Worm (Caenorhabditis elegans) whole organism, late embryonic: Measurements from ENCODE around the gene Y61B8A.6.

Experiments used
- C38D4.7 ChIP-seq: fragments of 200-800 bp; sonication (Bioruptor generic); optimal IDR thresholded peaks from 2 replicates; lab custom pipeline; 2018; ENCODE audit warnings: mild to moderate bottlenecking, missing genetic modification characterization, moderate library complexity, missing compliant biosample characterization
- T23F11.4 ChIP-seq: fragments of 200-800 bp; sonication (Bioruptor generic); optimal IDR thresholded peaks from 2 replicates; lab custom pipeline; 2018; ENCODE audit warnings: mild to moderate bottlenecking, missing genetic modification characterization, missing compliant biosample characterization
- Y22D7AL.16 ChIP-seq: sonication (generic microtip); optimal IDR thresholded peaks from 2 replicates; lab custom pipeline; 2016; ENCODE audit warnings: missing genetic modification characterization, missing compliant biosample characterization
- ahr-1 ChIP-seq: sonication (generic microtip); optimal IDR thresholded peaks from 2 replicates; lab custom pipeline; 2016; ENCODE audit warnings: missing genetic modification characterization, missing compliant biosample characterization
- ama-1 ChIP-seq: fragments of 150-350 bp; optimal IDR thresholded peaks from 2 replicates; lab custom pipeline; 2014
- ceh-2 ChIP-seq: sonication (generic microtip); optimal IDR thresholded peaks from 2 replicates; lab custom pipeline; 2016; ENCODE audit warnings: missing genotype, missing genetic modification characterization, missing compliant biosample characterization
- ceh-22 ChIP-seq: sonication (generic microtip); optimal IDR thresholded peaks from 2 replicates; lab custom pipeline; 2017; ENCODE audit warnings: missing biosample characterization, missing genetic modification characterization
- ceh-30 ChIP-seq: fragments of 150-350 bp; optimal IDR thresholded peaks from 2 replicates; lab custom pipeline; 2014; ENCODE audit warnings: missing biosample characterization, missing genetic modification characterization
- ceh-31 ChIP-seq: sonication (generic microtip); optimal IDR thresholded peaks from 2 replicates; lab custom pipeline; 2016; ENCODE audit warnings: missing genetic modification characterization, missing compliant biosample characterization
- ceh-34 ChIP-seq: sonication (generic microtip); optimal IDR thresholded peaks from 2 replicates; lab custom pipeline; 2016; ENCODE audit warnings: mild to moderate bottlenecking, missing genetic modification characterization, missing compliant biosample characterization
- ceh-48 ChIP-seq: sonication (generic microtip); optimal IDR thresholded peaks from 2 replicates; lab custom pipeline; 2016; ENCODE audit warnings: missing genetic modification characterization, inconsistent platforms, missing compliant biosample characterization
- ceh-6 ChIP-seq: fragments of 200-800 bp; sonication (Bioruptor generic); optimal IDR thresholded peaks from 2 replicates; lab custom pipeline; 2018; ENCODE audit warnings: mild to moderate bottlenecking, missing genetic modification characterization, missing compliant biosample characterization
- che-1 ChIP-seq: sonication (generic microtip); optimal IDR thresholded peaks from 2 replicates; lab custom pipeline; 2016; ENCODE audit warnings: mild to moderate bottlenecking, missing genetic modification characterization, missing compliant biosample characterization
- dmd-4 ChIP-seq: sonication (generic microtip); optimal IDR thresholded peaks from 2 replicates; lab custom pipeline; 2016; ENCODE audit warnings: borderline replicate concordance, missing genetic modification characterization, missing compliant biosample characterization
- elt-2 ChIP-seq: sonication (generic microtip); optimal IDR thresholded peaks from 2 replicates; lab custom pipeline; 2016; ENCODE audit warnings: missing genetic modification reagents, missing genetic modification characterization, missing compliant biosample characterization
- gmeb-2 ChIP-seq: sonication (generic microtip); optimal IDR thresholded peaks from 2 replicates; lab custom pipeline; 2016; ENCODE audit warnings: missing genetic modification characterization, inconsistent platforms, missing compliant biosample characterization
- hlh-13 ChIP-seq: fragments of 200-800 bp; sonication (Bioruptor generic); optimal IDR thresholded peaks from 2 replicates; lab custom pipeline; 2018; ENCODE audit warnings: mild to moderate bottlenecking, missing genetic modification characterization, missing compliant biosample characterization
- hlh-15 ChIP-seq: sonication (generic microtip); optimal IDR thresholded peaks from 2 replicates; lab custom pipeline; 2016; ENCODE audit warnings: missing genetic modification characterization, missing compliant biosample characterization
- hlh-30 ChIP-seq: sonication (generic microtip); optimal IDR thresholded peaks from 2 replicates; lab custom pipeline; 2017; ENCODE audit warnings: antibody characterized with exemption, missing genetic modification characterization, missing compliant biosample characterization; ENCODE audit not compliant: insufficient read depth
- lim-6 ChIP-seq: sonication (generic microtip); optimal IDR thresholded peaks from 2 replicates; lab custom pipeline; 2016; ENCODE audit warnings: missing genetic modification characterization, missing compliant biosample characterization
- nfya-1 ChIP-seq: sonication (generic microtip); optimal IDR thresholded peaks from 2 replicates; lab custom pipeline; 2017; ENCODE audit warnings: missing genetic modification characterization, mild to moderate bottlenecking, missing compliant biosample characterization, antibody characterized with exemption, moderate library complexity
- nhr-232 ChIP-seq: sonication (generic microtip); optimal IDR thresholded peaks from 2 replicates; lab custom pipeline; 2016; ENCODE audit warnings: missing genetic modification characterization, missing compliant biosample characterization
- npax-4 ChIP-seq: sonication (generic microtip); optimal IDR thresholded peaks from 2 replicates; lab custom pipeline; 2016; ENCODE audit warnings: missing genetic modification characterization, missing compliant biosample characterization
- pag-3 ChIP-seq: sonication (generic microtip); optimal IDR thresholded peaks from 2 replicates; lab custom pipeline; 2016; ENCODE audit warnings: missing compliant biosample characterization, missing genetic modification characterization, borderline replicate concordance
- pax-1 ChIP-seq: fragments of 150-350 bp; optimal IDR thresholded peaks from 2 replicates; lab custom pipeline; 2014; ENCODE audit warnings: missing biosample characterization, missing genetic modification characterization
- pqm-1 ChIP-seq: sonication (generic microtip); optimal IDR thresholded peaks from 2 replicates; lab custom pipeline; 2016; ENCODE audit warnings: missing genetic modification characterization, missing compliant biosample characterization
- pros-1 ChIP-seq: fragments of 150-350 bp; optimal IDR thresholded peaks from 2 replicates; lab custom pipeline; 2014; ENCODE audit warnings: missing biosample characterization, missing genetic modification reagents, missing genetic modification characterization
- ref-2 ChIP-seq: sonication (generic microtip); optimal IDR thresholded peaks from 2 replicates; lab custom pipeline; 2016; ENCODE audit warnings: missing genetic modification characterization, missing compliant biosample characterization
- sdc-2 ChIP-seq: sonication (generic microtip); optimal IDR thresholded peaks from 2 replicates; lab custom pipeline; 2016; ENCODE audit warnings: missing genotype, missing genetic modification characterization, missing compliant biosample characterization
- sox-2 ChIP-seq: fragments of 200-800 bp; sonication (Bioruptor generic); IDR thresholded peaks from 2 replicates; pipeline ENCODE4 v1.3.6; 2022; ENCODE audit warnings: missing genetic modification reagents, missing genetic modification characterization, missing compliant biosample characterization
- sox-4 ChIP-seq: sonication (generic microtip); optimal IDR thresholded peaks from 2 replicates; lab custom pipeline; 2017; ENCODE audit warnings: mild to moderate bottlenecking, missing genetic modification characterization, inconsistent platforms, missing compliant biosample characterization
- syd-9 ChIP-seq: sonication (generic microtip); optimal IDR thresholded peaks from 2 replicates; lab custom pipeline; 2016; ENCODE audit warnings: mild to moderate bottlenecking, missing genetic modification characterization, moderate library complexity, missing compliant biosample characterization
- unc-3 ChIP-seq, 2 experiments: fragments of 200-800 bp in 1 of 2; sonication (Bioruptor generic) in 1 of 2; sonication (generic microtip) in 1 of 2; conservative IDR thresholded peaks in 1 of 2; optimal IDR thresholded peaks in 1 of 2; 2 replicates each; pipeline versions ENCODE4 v1.3.6 to Lab custom; 2016 to 2022; ENCODE audit warnings: missing compliant biosample characterization in 2 of 2, missing genetic modification characterization in 2 of 2, missing genetic modification reagents in 1 of 2
- unc-55 ChIP-seq: sonication (generic microtip); optimal IDR thresholded peaks from 2 replicates; lab custom pipeline; 2017; ENCODE audit warnings: missing biosample characterization, missing genetic modification reagents, missing genetic modification characterization

Gene Y61B8A.6

ce11 chrV:17251364-17251961, at the start of gene Y61B8A.6:
TSS of gene Y61B8A.6 (plus strand) at chrV:17251911.
- TF ChIP-seq T23F11.4 (GFP tag; lab: Kevin White, UChicago) (no peak), hlh-13 (GFP tag; lab: Kevin White, UChicago) (no peak), ceh-31 (tag; lab: Kevin White, UChicago) (no peak), syd-9 (tag; lab: Kevin White, UChicago) (no peak), unc-55 (GFP tag; lab: Kevin White, UChicago) (no peak), sdc-2 (tag; lab: Kevin White, UChicago) (no peak), ref-2 (tag; lab: Kevin White, UChicago) (no peak), ceh-30 (tag; lab: Kevin White, UChicago) (no peak), unc-3 (GFP tag; conservative IDR thresholded peaks at IDR 0.05; lab: Robert Waterston, UW) (no peak), unc-3 (tag; optimal IDR thresholded peaks at IDR 0.05; lab: Kevin White, UChicago) (no peak), pqm-1 (no peak), hlh-15 (no peak), ceh-48 (tag; lab: Kevin White, UChicago) (no peak), ceh-22 (tag; lab: Kevin White, UChicago) (no peak), elt-2 (tag; lab: Kevin White, UChicago) (no peak)

ce11 chrV:17206469-17206868, 45.2 kb upstream of the Y61B8A.6 start:
- no peak for TF ChIP-seq che-1 (tag; lab: Kevin White, UChicago)
- TF ChIP-seq dmd-4 (tag; lab: Kevin White, UChicago), result no peak
- no peak for TF ChIP-seq sox-2 (GFP tag; lab: Robert Waterston, UW)
- TF ChIP-seq npax-4 (tag; lab: Kevin White, UChicago), result no peak
- TF ChIP-seq elt-2 (tag; lab: Kevin White, UChicago), result no peak
- no peak for TF ChIP-seq ceh-2
- no peak for TF ChIP-seq ceh-34 (tag; lab: Kevin White, UChicago)
- no peak for TF ChIP-seq hlh-13 (GFP tag; lab: Kevin White, UChicago)
- TF ChIP-seq lim-6, result no peak
- TF ChIP-seq ahr-1 (tag; lab: Kevin White, UChicago), result no peak

ce11 chrV:17208045-17208444, 43.7 kb upstream of the Y61B8A.6 start, which contains the start of gene Y68A4A.13:
TSS of gene Y68A4A.13 (minus strand) at chrV:17208145.
- TF ChIP-seq syd-9 (tag; lab: Kevin White, UChicago) (no peak), gmeb-2 (tag; lab: Kevin White, UChicago) (no peak), sox-4 (tag; lab: Kevin White, UChicago) (no peak), sox-2 (GFP tag; lab: Robert Waterston, UW) (no peak), hlh-13 (GFP tag; lab: Kevin White, UChicago) (no peak), ama-1 (lab: Kevin White, UChicago) (no peak), nfya-1 (tag; lab: Kevin White, UChicago) (no peak), hlh-30 (no peak), ref-2 (tag; lab: Kevin White, UChicago) (no peak)

DNA sequence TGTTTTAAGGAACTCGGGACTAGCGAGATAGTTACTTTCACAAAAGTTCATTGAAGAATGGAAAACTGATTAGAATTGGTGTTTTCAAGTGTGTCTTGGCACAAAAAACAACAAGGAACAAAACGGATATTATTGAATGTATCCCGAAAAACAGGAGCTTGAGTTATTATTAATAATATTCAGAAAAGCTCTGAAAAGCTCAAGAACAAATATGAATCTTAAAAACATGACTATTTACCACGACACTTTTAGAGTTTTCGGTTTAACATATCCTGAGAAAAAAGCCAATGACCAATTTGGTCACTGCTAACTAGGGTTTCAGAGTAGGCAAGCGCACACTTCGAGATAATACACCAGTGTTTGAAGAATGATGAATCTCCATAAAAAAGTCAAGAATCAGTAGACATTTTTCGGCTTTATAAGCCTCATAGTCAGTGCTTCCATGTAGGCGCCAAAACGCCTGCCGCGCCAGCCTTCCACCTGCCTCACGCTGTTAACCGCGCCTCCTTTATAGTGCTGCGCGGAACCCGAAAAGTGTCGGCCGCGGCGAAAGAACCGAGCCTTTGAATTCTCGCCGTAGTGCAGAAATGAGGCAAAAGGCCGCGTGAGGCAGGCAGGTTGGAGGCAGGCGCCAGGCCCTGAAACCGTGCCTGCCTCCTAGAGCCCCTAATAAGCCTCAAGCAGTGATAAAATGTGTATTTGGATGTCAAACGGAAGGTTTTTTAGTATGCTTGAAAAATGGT, 39.6 kb upstream of the Y61B8A.6 start, which contains the start of gene srh-236:
srh-236 (minus strand) TSS at position 51 of the 743 bp plus-strand sequence.
- peak; percentile 59 for TF ChIP-seq pag-3 (tag; lab: Kevin White, UChicago)
- TF ChIP-seq ceh-22 (tag; lab: Kevin White, UChicago), result no peak

DNA sequence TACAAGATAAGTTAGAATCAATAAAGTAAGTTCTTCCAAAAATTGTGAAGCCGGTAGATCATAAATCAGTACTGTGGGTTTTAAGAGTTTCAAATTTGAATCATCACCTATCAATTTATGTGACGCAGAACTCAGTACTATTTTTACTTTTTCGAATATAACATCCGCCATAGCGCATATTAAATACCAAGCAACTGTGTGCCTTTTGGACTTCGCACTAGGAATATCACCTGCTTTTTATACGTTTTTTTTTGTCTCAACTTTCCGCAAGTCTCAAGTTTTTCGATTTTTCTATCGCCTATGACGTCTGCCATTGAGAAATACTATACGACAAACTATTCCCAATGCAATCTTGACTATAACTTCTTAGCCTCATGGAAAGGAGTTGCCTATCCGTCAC, 39.0 kb upstream of the Y61B8A.6 start, which contains the start of gene srh-113:
srh-113 (plus strand) TSS at position 301 of the 400 bp plus-strand sequence.
- no peak for TF ChIP-seq C38D4.7 (GFP tag; lab: Kevin White, UChicago)
- TF ChIP-seq Y22D7AL.16, result no peak
- no peak for TF ChIP-seq nhr-232 (tag; lab: Kevin White, UChicago)
- TF ChIP-seq hlh-13 (GFP tag; lab: Kevin White, UChicago), result no peak
- TF ChIP-seq ceh-30 (tag; lab: Kevin White, UChicago), result no peak
- TF ChIP-seq pros-1 (tag; lab: Kevin White, UChicago), result no peak
- no peak for TF ChIP-seq sdc-2 (tag; lab: Kevin White, UChicago)
- no peak for TF ChIP-seq che-1 (tag; lab: Kevin White, UChicago)
- TF ChIP-seq ceh-6 (GFP tag; lab: Kevin White, UChicago), result no peak
- TF ChIP-seq pax-1, result no peak
